Fruit fly (Drosophila melanogaster): Measurements from ENCODE around the gene Hsp70Ab.

dm6 chr3R:11981962-11982361 is 23.6 kb downstream of the Hsp70Ab start, which contains the start of gene CG12224:
- TF ChIP-seq pan (optimal IDR thresholded peaks at IDR 0.05) = no peak
- no peak for TF ChIP-seq CG8478 (optimal IDR thresholded peaks at IDR 0.05)
- TF ChIP-seq EcR (GFP tag; optimal IDR thresholded peaks at IDR 0.05) = no peak

All from whole organism.